Fruit fly (Drosophila melanogaster) whole organism, pupa: ENCODE data around the gene HP1D3csd.

Experiments
- CG12605 ChIP-seq: fragments of 200-800 bp; sonication (Bioruptor generic); IDR thresholded peaks from 2 replicates; pipeline ENCODE4 v1.3.6; 2022; ENCODE audit warnings: missing biosample characterization, missing genetic modification characterization
- CG34367 ChIP-seq: fragments of 200-800 bp; sonication (Bioruptor generic); optimal IDR thresholded peaks from 2 replicates; lab custom pipeline; 2018; ENCODE audit warnings: missing biosample characterization, mild to moderate bottlenecking, missing genetic modification characterization
- CG8159 ChIP-seq: fragments of 200-800 bp; sonication (Bioruptor generic); optimal IDR thresholded peaks from 3 replicates; lab custom pipeline; 2018; ENCODE audit warnings: missing biosample characterization, mild to moderate bottlenecking, missing genetic modification characterization, moderate library complexity
- CG8301 ChIP-seq: fragments of 200-800 bp; sonication (Bioruptor generic); optimal IDR thresholded peaks from 2 replicates; lab custom pipeline; 2018; ENCODE audit warnings: missing biosample characterization, mild to moderate bottlenecking, missing genetic modification characterization
- CG9948 ChIP-seq: fragments of 200-800 bp; sonication (Bioruptor generic); optimal IDR thresholded peaks from 2 replicates; lab custom pipeline; 2018; ENCODE audit warnings: missing biosample characterization, mild to moderate bottlenecking, missing genetic modification characterization, moderate library complexity
- Pif1A ChIP-seq: fragments of 200-800 bp; sonication (Bioruptor generic); optimal IDR thresholded peaks from 3 replicates; lab custom pipeline; 2016; ENCODE audit warnings: missing biosample characterization, missing genetic modification characterization
- gl ChIP-seq: fragments of 200-800 bp; sonication (Bioruptor generic); optimal IDR thresholded peaks from 2 replicates; lab custom pipeline; 2018; ENCODE audit warnings: missing biosample characterization, mild to moderate bottlenecking, missing genetic modification characterization

- TF ChIP-seq CG34367 (peak; percentile 61), CG12605 (GFP tag; lab: Robert Waterston, UW) (peak; percentile 33; the same call in 1 of the 2 replicates), CG8159 (tag; lab: Kevin White, UChicago) (peak; percentile 67), CG8301 (tag; lab: Kevin White, UChicago) (peak; percentile 38), Pif1A (GFP tag; lab: Kevin White, UChicago) (peak; percentile 51), gl (peak; percentile 36), CG9948 (peak; percentile 58)
Observed at dm6 chrX:19172955-19173354, 17.1 kb upstream of the HP1D3csd start.
